Worm (Caenorhabditis elegans): ENCODE measurements around the gene F22E5.9.
"Not testable (repeated sequence)": the region's sequence is repeated elsewhere in the genome, so short reads cannot be mapped to it uniquely, and the experiment has no call there.

F22E5.9 gene

DNA sequence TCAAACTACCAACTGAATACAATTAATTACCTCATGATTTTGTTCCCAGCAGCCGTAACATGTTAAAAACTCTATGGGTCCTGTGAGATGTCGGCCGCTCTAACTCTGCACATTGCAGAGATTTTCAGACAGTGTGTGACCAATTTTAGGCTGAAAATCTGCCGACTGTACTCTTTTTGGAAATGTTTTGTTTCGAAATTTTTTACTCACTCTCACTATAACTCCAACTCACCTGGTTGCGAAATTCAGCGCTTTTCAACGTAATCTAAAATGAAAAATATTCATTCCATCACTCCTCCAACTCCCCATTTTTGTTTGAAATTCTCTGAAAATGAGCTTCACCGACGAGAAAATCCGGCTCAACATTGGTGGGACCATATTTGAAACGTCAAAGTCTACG lies 11.4 kb downstream of the F22E5.9 start, which contains the start of the genes F22E5.13 and F22E5.6:
F22E5.13 (minus strand) TSS at position 101 of the 400 bp plus-strand sequence.
F22E5.6 (plus strand) TSS at position 297 of the 400 bp plus-strand sequence.
- TF ChIP-seq ceh-40 (GFP tag; IDR thresholded peaks at IDR 0.05) (no peak), F39B2.1 (GFP tag; IDR thresholded peaks at IDR 0.05) (no peak), zim-3 (tag; optimal IDR thresholded peaks at IDR 0.05) (no peak), lsy-27 (tag; optimal IDR thresholded peaks at IDR 0.05; ENCODE audit: borderline replicate concordance, insufficient read depth) (no peak), snpc-4 (GFP tag; optimal IDR thresholded peaks at IDR 0.05) (no peak), snpc-4 (tag; optimal IDR thresholded peaks at IDR 0.05) (no peak), ekl-4 (GFP tag; IDR thresholded peaks at IDR 0.05) (no peak), attf-6 (GFP tag; IDR thresholded peaks at IDR 0.05) (no peak), snpc-1.1 (tag; optimal IDR thresholded peaks at IDR 0.05; ENCODE audit: insufficient read depth) (no peak), lsl-1 (GFP tag; optimal IDR thresholded peaks at IDR 0.05) (no peak), tlf-1 (GFP tag; optimal IDR thresholded peaks at IDR 0.05) (no peak), let-526 (GFP tag; IDR thresholded peaks at IDR 0.05) (no peak), dpl-1 (GFP tag; optimal IDR thresholded peaks at IDR 0.05) (no peak), chd-7 (tag; optimal IDR thresholded peaks at IDR 0.05) (no peak)

DNA sequence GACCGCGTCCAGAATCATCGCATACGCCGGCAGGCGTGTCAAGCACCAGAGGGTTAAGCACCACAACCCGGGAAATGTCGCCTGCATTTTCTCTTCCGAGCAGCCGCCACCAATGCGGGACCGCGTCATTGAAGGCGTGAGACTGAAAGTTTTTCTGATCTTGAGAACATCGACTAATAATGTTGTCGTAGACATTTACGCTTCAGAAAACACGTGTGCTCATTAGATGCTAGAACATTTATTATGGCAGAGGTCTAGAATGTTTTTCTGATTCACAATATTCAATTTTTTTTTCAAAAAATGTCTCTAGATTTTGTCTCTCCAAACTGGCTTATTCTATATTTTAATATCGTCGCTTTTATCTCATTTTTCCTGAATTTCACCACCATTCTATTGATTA lies 18.4 kb downstream of the F22E5.9 start, which contains the start of gene sri-47:
sri-47 (plus strand) TSS at position 301 of the 400 bp plus-strand sequence.
- TF ChIP-seq ztf-25 (GFP tag; IDR thresholded peaks at IDR 0.05) (no peak), zfh-2 (GFP tag; conservative IDR thresholded peaks at IDR 0.05) (0 out of 2 replicates have a peak, but pooled peaks have one; percentile 37)

DNA sequence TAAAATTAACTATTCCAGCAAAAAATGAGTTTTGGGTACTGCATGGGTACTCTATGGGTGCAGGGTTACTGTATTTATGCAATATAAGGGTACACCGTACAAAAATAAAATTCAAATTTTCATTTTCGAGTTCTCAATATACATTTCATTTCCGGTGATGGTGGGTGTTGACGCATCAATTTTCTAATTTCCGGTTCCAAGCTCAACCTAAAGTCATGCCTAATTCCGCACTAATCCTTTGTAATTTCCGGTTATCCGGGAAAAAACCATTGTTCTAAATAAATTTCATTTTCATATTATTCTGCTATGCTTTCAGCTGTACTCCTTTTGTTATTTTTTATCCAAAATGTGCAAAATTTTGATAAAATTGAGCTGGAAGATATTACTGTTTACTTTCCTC lies 21.2 kb downstream of the F22E5.9 start, which contains the start of gene gcy-21:
gcy-21 (plus strand) TSS at position 301 of the 400 bp plus-strand sequence.
- no peak for TF ChIP-seq snpc-3.4 (tag; optimal IDR thresholded peaks at IDR 0.05)
- TF ChIP-seq Y67H2A.10 (GFP tag; conservative IDR thresholded peaks at IDR 0.05), result no peak
- no peak for TF ChIP-seq let-607 (tag; optimal IDR thresholded peaks at IDR 0.05)
- TF ChIP-seq lin-35 (GFP tag; optimal IDR thresholded peaks at IDR 0.05), result no peak
- no peak for TF ChIP-seq B0336.3 (GFP tag; IDR thresholded peaks at IDR 0.05)

DNA sequence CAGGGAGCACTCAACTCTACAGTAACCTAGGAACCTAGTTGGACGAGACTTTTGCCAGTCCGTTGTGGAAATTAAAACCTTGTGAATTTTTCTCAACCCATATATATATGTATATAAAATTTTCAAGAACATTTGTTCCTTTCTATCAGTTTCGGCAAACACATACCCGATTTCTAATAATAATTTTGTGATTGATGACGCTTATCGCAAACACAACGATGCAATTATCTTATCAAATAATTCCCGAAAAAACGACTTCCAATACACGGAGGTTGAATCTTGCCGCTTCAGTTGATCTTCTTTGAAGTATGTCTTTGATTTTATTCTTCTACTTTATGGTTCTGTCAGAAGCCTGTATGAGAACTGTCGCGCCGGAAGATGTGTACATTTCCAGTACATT lies 26.9 kb downstream of the F22E5.9 start, which contains the start of gene F22E5.2:
F22E5.2 (plus strand) TSS at position 301 of the 400 bp plus-strand sequence.
- not testable (repeated sequence) for TF ChIP-seq lin-54 (GFP tag; optimal IDR thresholded peaks at IDR 0.05); zfh-2 (GFP tag; conservative IDR thresholded peaks at IDR 0.05); C17E4.6 (GFP tag; IDR thresholded peaks at IDR 0.05)

DNA sequence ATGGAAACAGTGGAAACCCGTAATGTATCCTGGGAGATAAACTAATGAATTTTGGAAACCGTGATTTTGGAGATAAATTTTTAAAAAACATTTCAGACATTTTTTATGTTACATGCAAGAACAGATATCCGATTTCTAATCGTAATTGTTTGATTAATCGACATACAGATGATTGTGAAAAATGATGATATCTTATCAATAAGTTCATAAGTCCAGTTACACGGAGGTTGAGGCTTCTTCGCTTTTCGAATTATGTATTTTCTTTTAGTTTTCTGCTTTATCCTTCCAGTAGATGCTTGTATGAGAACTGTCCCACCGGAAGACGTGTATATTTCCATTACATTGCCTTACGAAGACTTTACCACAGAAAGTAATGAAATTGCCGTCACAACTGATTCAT lies 27.4 kb downstream of the F22E5.9 start, which contains the start of gene F22E5.22:
F22E5.22 (plus strand) TSS at position 301 of the 400 bp plus-strand sequence.
- TF ChIP-seq nfya-1 (tag; optimal IDR thresholded peaks at IDR 0.05; ENCODE audit: borderline replicate concordance, insufficient read depth) (no peak), hmg-1.2 (GFP tag; IDR thresholded peaks at IDR 0.05) (no peak), nhr-27 (tag; optimal IDR thresholded peaks at IDR 0.05) (no peak), hlh-26 (GFP tag; conservative IDR thresholded peaks at IDR 0.05) (no peak), bed-2 (GFP tag; IDR thresholded peaks at IDR 0.05) (no peak)

DNA sequence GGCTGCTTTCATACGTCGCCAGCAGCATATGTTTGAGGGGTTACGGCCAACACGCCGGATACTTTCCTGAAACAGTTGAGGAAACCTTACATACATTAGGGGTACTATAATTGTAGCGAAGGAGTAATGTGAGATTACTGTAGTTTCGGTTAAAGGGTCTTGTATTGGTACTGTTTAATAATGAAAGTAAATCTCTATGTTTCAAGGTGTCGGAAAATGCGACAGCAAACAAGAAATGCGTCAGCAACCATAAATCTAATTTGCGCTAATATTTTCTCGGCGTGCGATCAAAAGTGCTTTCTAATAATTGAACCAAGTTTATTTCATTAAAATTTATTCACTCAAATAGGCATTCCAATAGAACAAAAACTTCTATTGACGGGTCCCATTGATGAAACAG lies 34.1 kb downstream of the F22E5.9 start, which contains the start of gene sri-57:
sri-57 (minus strand) TSS at position 101 of the 400 bp plus-strand sequence.
- not testable (repeated sequence) for TF ChIP-seq repo-1 (tag; optimal IDR thresholded peaks at IDR 0.05); B0336.3 (GFP tag; IDR thresholded peaks at IDR 0.05); K11D2.4 (GFP tag; IDR thresholded peaks at IDR 0.05)
